Fruit fly (Drosophila melanogaster) whole organism: Measurements from ENCODE around the gene CG15382.

Experiments used
- CG8478 ChIP-seq: fragments of >200 bp; optimal IDR thresholded peaks from 2 replicates; lab custom pipeline; 2018; ENCODE audit warnings: inconsistent platforms
- EcR ChIP-seq, 2 experiments: fragments of >200 bp; optimal IDR thresholded peaks; 2 replicates each; lab custom pipeline; 2017; ENCODE audit warnings: missing biosample characterization in 2 of 2, missing genetic modification characterization in 2 of 2, missing genetic modification reagents in 2 of 2
- psq ChIP-seq: fragments of >200 bp; optimal IDR thresholded peaks from 2 replicates; lab custom pipeline; 2017

DNA sequence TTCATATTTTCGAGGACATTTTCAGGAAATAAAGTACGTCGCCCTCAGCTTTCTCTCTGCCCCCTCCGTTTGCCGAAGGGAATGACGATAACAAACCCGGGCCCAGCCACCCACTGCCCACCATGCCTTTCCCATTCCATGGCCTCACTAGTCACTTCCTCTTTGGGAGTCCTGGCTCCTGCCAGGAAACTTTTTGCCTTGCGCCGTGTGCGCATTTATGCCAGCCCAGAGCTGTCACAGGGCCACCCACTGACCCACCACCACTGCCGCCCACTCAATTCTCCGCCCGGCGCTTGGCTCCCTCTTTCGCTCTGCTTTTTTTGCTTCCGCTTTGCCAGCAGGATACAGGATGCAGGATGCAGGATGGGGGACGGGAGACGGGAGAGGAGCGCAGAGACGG lies 31.9 kb downstream of the CG15382 start:
- TF ChIP-seq CG8478 (lab: Kevin White, UChicago) (no peak), EcR (GFP tag; optimal IDR thresholded peaks at IDR 0.05; lab: Kevin White, UChicago) (no peak), psq (lab: Kevin White, UChicago) (no peak)
